Fruit fly (Drosophila melanogaster) whole organism, embryonic: Measurements from ENCODE around the gene CG8837.

ENCODE experiments used
- Antp ChIP-seq: fragments of 200-800 bp; sonication (Bioruptor generic); optimal IDR thresholded peaks from 3 replicates; lab custom pipeline; 2016; ENCODE audit warnings: missing biosample characterization, missing genetic modification characterization
- B-H2 ChIP-seq: fragments of 200-800 bp; sonication (Bioruptor generic); optimal IDR thresholded peaks from 2 replicates; lab custom pipeline; 2018; ENCODE audit warnings: missing biosample characterization, mild to moderate bottlenecking, missing genetic modification characterization
- CG10543 ChIP-seq: fragments of 200-800 bp; sonication (Bioruptor generic); optimal IDR thresholded peaks from 3 replicates; lab custom pipeline; 2017; ENCODE audit warnings: missing biosample characterization, mild to moderate bottlenecking, missing genetic modification characterization, moderate library complexity
- CG11085 ChIP-seq: fragments of 200-800 bp; sonication (Bioruptor generic); IDR thresholded peaks from 2 replicates; pipeline ENCODE4 v1.3.6; 2022; ENCODE audit warnings: missing biosample characterization, missing genetic modification characterization
- CG11723 ChIP-seq: fragments of 200-800 bp; sonication (Bioruptor generic); optimal IDR thresholded peaks from 2 replicates; lab custom pipeline; 2017; ENCODE audit warnings: missing biosample characterization, mild to moderate bottlenecking, missing genetic modification characterization
- CG13123 ChIP-seq: fragments of 200-800 bp; sonication (Bioruptor generic); optimal IDR thresholded peaks from 2 replicates; lab custom pipeline; 2016; ENCODE audit warnings: missing biosample characterization, missing genetic modification characterization
- CG14860 ChIP-seq: fragments of 200-800 bp; sonication (Bioruptor generic); IDR thresholded peaks from 3 replicates; pipeline ENCODE4 v1.3.6; 2022; ENCODE audit warnings: missing biosample characterization, missing genetic modification characterization; ENCODE audit not compliant: partially characterized antibody
- CG15011 ChIP-seq: fragments of 200-800 bp; sonication (Bioruptor generic); optimal IDR thresholded peaks from 3 replicates; lab custom pipeline; 2018; ENCODE audit warnings: missing biosample characterization, mild to moderate bottlenecking, missing genetic modification characterization
- CG17568 ChIP-seq: fragments of 200-800 bp; sonication (Bioruptor generic); optimal IDR thresholded peaks from 2 replicates; lab custom pipeline; 2018; ENCODE audit warnings: missing biosample characterization, mild to moderate bottlenecking, missing genetic modification characterization, moderate library complexity
- CG1832 ChIP-seq: fragments of 200-800 bp; sonication (Bioruptor generic); optimal IDR thresholded peaks from 2 replicates; lab custom pipeline; 2017; ENCODE audit warnings: missing biosample characterization, mild to moderate bottlenecking, missing genetic modification characterization, inconsistent platforms
- CG2678 ChIP-seq: fragments of 200-800 bp; sonication (Bioruptor generic); optimal IDR thresholded peaks from 3 replicates; lab custom pipeline; 2019; ENCODE audit warnings: missing biosample characterization, mild to moderate bottlenecking, missing genetic modification characterization, moderate library complexity
- CG2889 ChIP-seq: fragments of 200-800 bp; sonication (Bioruptor generic); IDR thresholded peaks from 3 replicates; pipeline ENCODE4 v1.3.6; 2022; ENCODE audit warnings: missing biosample characterization, missing genetic modification characterization
- CG30020 ChIP-seq: fragments of 200-800 bp; optimal IDR thresholded peaks from 2 replicates; lab custom pipeline; 2019; ENCODE audit warnings: missing biosample characterization, mild to moderate bottlenecking, missing genetic modification characterization, moderate library complexity
- CG4404 ChIP-seq: fragments of 200-800 bp; sonication (Bioruptor generic); IDR thresholded peaks from 2 replicates; pipeline ENCODE4 v1.3.6; 2022; ENCODE audit warnings: missing biosample characterization, missing genetic modification characterization
- CG7372 ChIP-seq: fragments of 200-800 bp; sonication (Bioruptor generic); IDR thresholded peaks from 2 replicates; pipeline ENCODE4 v1.3.6; 2022; ENCODE audit warnings: missing biosample characterization, missing genetic modification characterization
- CG7556 ChIP-seq: fragments of 200-800 bp; sonication (Bioruptor generic); optimal IDR thresholded peaks from 2 replicates; lab custom pipeline; 2017; ENCODE audit warnings: missing biosample characterization, mild to moderate bottlenecking, missing genetic modification characterization
- CG7745 ChIP-seq: fragments of 200-800 bp; sonication (Bioruptor generic); optimal IDR thresholded peaks from 2 replicates; lab custom pipeline; 2018; ENCODE audit warnings: missing biosample characterization, mild to moderate bottlenecking, missing genetic modification characterization, moderate library complexity
- CG8290 ChIP-seq, 3 experiments: fragments of 200-800 bp; sonication (Bioruptor generic); optimal IDR thresholded peaks; 2 replicates each; lab custom pipeline; 2016 to 2019; ENCODE audit warnings: missing biosample characterization in 3 of 3, missing genetic modification characterization in 3 of 3, mild to moderate bottlenecking in 2 of 3, moderate library complexity in 1 of 3
- CoRest ChIP-seq: fragments of 200-800 bp; sonication (Bioruptor generic); optimal IDR thresholded peaks from 3 replicates; lab custom pipeline; 2018; ENCODE audit warnings: missing biosample characterization, mild to moderate bottlenecking, missing genetic modification characterization, moderate library complexity
- Dfd ChIP-seq, 2 experiments: fragments of >200 bp; optimal IDR thresholded peaks; 2 replicates each; lab custom pipeline; 2017; ENCODE audit warnings: missing biosample characterization in 2 of 2, missing genetic modification characterization in 2 of 2
- Hr39 ChIP-seq: fragments of >200 bp; optimal IDR thresholded peaks from 2 replicates; lab custom pipeline; 2017
- Hsf ChIP-seq: fragments of 200-800 bp; sonication (Bioruptor generic); optimal IDR thresholded peaks from 3 replicates; lab custom pipeline; 2016; ENCODE audit warnings: missing biosample characterization, missing genetic modification characterization
- Lim3 ChIP-seq: fragments of 200-800 bp; sonication (Bioruptor generic); IDR thresholded peaks from 2 replicates; pipeline ENCODE4 v1.3.6; 2022; ENCODE audit warnings: missing biosample characterization, missing genetic modification characterization
- Mad ChIP-seq: fragments of 200-800 bp; sonication (Bioruptor generic); optimal IDR thresholded peaks from 2 replicates; lab custom pipeline; 2016; ENCODE audit warnings: missing biosample characterization, missing genetic modification characterization
- NfI ChIP-seq: fragments of 200-800 bp; sonication (Bioruptor generic); optimal IDR thresholded peaks from 3 replicates; lab custom pipeline; 2018; ENCODE audit warnings: missing biosample characterization, mild to moderate bottlenecking, missing genetic modification characterization, moderate library complexity
- PHDP ChIP-seq: fragments of 200-800 bp; sonication (Bioruptor generic); optimal IDR thresholded peaks from 3 replicates; lab custom pipeline; 2018; ENCODE audit warnings: missing biosample characterization, mild to moderate bottlenecking, missing genetic modification characterization, moderate library complexity
- Sin3A ChIP-seq: fragments of >200 bp; optimal IDR thresholded peaks from 2 replicates; lab custom pipeline; 2018
- az2 ChIP-seq: fragments of 200-800 bp; sonication (Bioruptor generic); optimal IDR thresholded peaks from 3 replicates; lab custom pipeline; 2016; ENCODE audit warnings: missing biosample characterization, missing genetic modification characterization
- bsh ChIP-seq, 2 experiments: fragments of 200-800 bp; sonication (Bioruptor generic); optimal IDR thresholded peaks; 2 replicates each; lab custom pipeline; 2017 to 2018; ENCODE audit warnings: mild to moderate bottlenecking in 2 of 2, missing biosample characterization in 2 of 2, missing genetic modification characterization in 2 of 2, moderate library complexity in 1 of 2
- cato ChIP-seq: fragments of 200-800 bp; sonication (Bioruptor generic); optimal IDR thresholded peaks from 2 replicates; lab custom pipeline; 2016; ENCODE audit warnings: missing biosample characterization, missing genetic modification characterization, borderline replicate concordance
- chn ChIP-seq: fragments of 200-800 bp; sonication (Bioruptor generic); optimal IDR thresholded peaks from 2 replicates; lab custom pipeline; 2016; ENCODE audit warnings: missing biosample characterization, missing genetic modification characterization
- esg ChIP-seq: fragments of 200-800 bp; sonication (Bioruptor generic); conservative IDR thresholded peaks from 2 replicates; pipeline ENCODE4 v1.3.6; 2022; ENCODE audit warnings: missing biosample characterization, missing genetic modification characterization
- exex ChIP-seq: fragments of 200-800 bp; sonication (Bioruptor generic); optimal IDR thresholded peaks from 4 replicates; lab custom pipeline; 2018; ENCODE audit warnings: missing biosample characterization, mild to moderate bottlenecking, missing genetic modification characterization, moderate library complexity
- fd96Cb ChIP-seq: fragments of 200-800 bp; sonication (Bioruptor generic); optimal IDR thresholded peaks from 2 replicates; lab custom pipeline; 2018; ENCODE audit warnings: missing biosample characterization, mild to moderate bottlenecking, missing genetic modification characterization, moderate library complexity
- ftz-f1 ChIP-seq: fragments of 200-800 bp; sonication (Bioruptor generic); optimal IDR thresholded peaks from 2 replicates; lab custom pipeline; 2016; ENCODE audit warnings: missing biosample characterization, missing genetic modification characterization
- hth ChIP-seq: fragments of >200 bp; optimal IDR thresholded peaks from 2 replicates; lab custom pipeline; 2017; ENCODE audit warnings: inconsistent platforms
- inv ChIP-seq: fragments of 200-800 bp; sonication (Bioruptor generic); IDR thresholded peaks from 2 replicates; pipeline ENCODE4 v1.3.6; 2022; ENCODE audit warnings: missing biosample characterization, missing genetic modification characterization; ENCODE audit not compliant: partially characterized antibody
- jing ChIP-seq: fragments of 200-800 bp; sonication (Bioruptor generic); optimal IDR thresholded peaks from 2 replicates; lab custom pipeline; 2018; ENCODE audit warnings: missing biosample characterization, mild to moderate bottlenecking, missing genetic modification characterization
- kay ChIP-seq: fragments of 200-800 bp; sonication (Bioruptor generic); optimal IDR thresholded peaks from 2 replicates; lab custom pipeline; 2016; ENCODE audit warnings: missing biosample characterization, missing genetic modification characterization
- lmd ChIP-seq: fragments of 200-800 bp; sonication (Bioruptor generic); IDR thresholded peaks from 2 replicates; pipeline ENCODE4 v1.3.6; 2022; ENCODE audit warnings: missing biosample characterization, missing genetic modification characterization
- lola ChIP-seq, 3 experiments: fragments of >200 bp in 2 of 3; fragments of 200-800 bp in 1 of 3; sonication (Bioruptor generic) in 1 of 3; optimal IDR thresholded peaks; 2 replicates each; lab custom pipeline; 2017 to 2019; ENCODE audit warnings: missing biosample characterization in 3 of 3, missing genetic modification characterization in 3 of 3, mild to moderate bottlenecking in 1 of 3, moderate library complexity in 1 of 3
- pum ChIP-seq: fragments of 200-800 bp; sonication (Bioruptor generic); optimal IDR thresholded peaks from 2 replicates; lab custom pipeline; 2016; ENCODE audit warnings: missing biosample characterization, missing genetic modification characterization
- pzg ChIP-seq: fragments of 200-800 bp; sonication (Bioruptor generic); optimal IDR thresholded peaks from 3 replicates; lab custom pipeline; 2018; ENCODE audit warnings: missing biosample characterization, mild to moderate bottlenecking, missing genetic modification characterization, moderate library complexity
- row ChIP-seq: fragments of 200-800 bp; sonication (Bioruptor generic); IDR thresholded peaks from 3 replicates; pipeline ENCODE4 v1.3.6; 2022; ENCODE audit warnings: missing biosample characterization, missing genetic modification characterization
- schlank ChIP-seq: fragments of 200-800 bp; sonication (Bioruptor generic); optimal IDR thresholded peaks from 2 replicates; lab custom pipeline; 2018; ENCODE audit warnings: missing biosample characterization, mild to moderate bottlenecking, missing genetic modification characterization
- toy ChIP-seq: fragments of 200-800 bp; sonication (Bioruptor generic); IDR thresholded peaks from 2 replicates; pipeline ENCODE4 v1.3.6; 2022; ENCODE audit warnings: missing biosample characterization, missing genetic modification characterization
- trem ChIP-seq: fragments of 200-800 bp; optimal IDR thresholded peaks from 3 replicates; lab custom pipeline; 2019; ENCODE audit warnings: missing biosample characterization, mild to moderate bottlenecking, missing genetic modification characterization, moderate library complexity
- trh ChIP-seq: fragments of 200-800 bp; sonication (Bioruptor generic); optimal IDR thresholded peaks from 2 replicates; lab custom pipeline; 2016; ENCODE audit warnings: missing biosample characterization, missing genetic modification characterization
- wek ChIP-seq: fragments of 200-800 bp; sonication (Bioruptor generic); optimal IDR thresholded peaks from 3 replicates; lab custom pipeline; 2018; ENCODE audit warnings: missing biosample characterization, mild to moderate bottlenecking, missing genetic modification characterization, moderate library complexity
- yki ChIP-seq: fragments of >200 bp; optimal IDR thresholded peaks from 3 replicates; lab custom pipeline; 2018

Gene CG8837

dm6 chr2L:3323319-3324287, 3.6 kb downstream of the CG8837 start, which contains the start of gene CG33281 (continued):
- no peak for TF ChIP-seq CG14860
- TF ChIP-seq Mad (GFP tag; lab: Kevin White, UChicago): no peak
- TF ChIP-seq az2 (GFP tag; lab: Kevin White, UChicago): no peak
- TF ChIP-seq CG10543 (GFP tag; lab: Kevin White, UChicago): peak; percentile 42
- TF ChIP-seq cato: no peak
- TF ChIP-seq CG11085: no peak
- peak; percentile 68 for TF ChIP-seq CG15011 (GFP tag; lab: Kevin White, UChicago)
- no peak for TF ChIP-seq CG7745 (tag; lab: Kevin White, UChicago)
- TF ChIP-seq trh: no peak
- TF ChIP-seq NfI (GFP tag; lab: Kevin White, UChicago): no peak
- no peak for TF ChIP-seq CG17568 (GFP tag; lab: Kevin White, UChicago)
- TF ChIP-seq lola (GFP tag; optimal IDR thresholded peaks at IDR 0.05; lab: Kevin White, UChicago): no peak
- TF ChIP-seq yki (lab: Kevin White, UChicago): no peak
- no peak for TF ChIP-seq B-H2 (GFP tag; lab: Kevin White, UChicago)
- no peak for TF ChIP-seq pum (GFP tag; lab: Kevin White, UChicago)
- TF ChIP-seq CG7372 (GFP tag; lab: Robert Waterston, UW): no peak
- no peak for TF ChIP-seq inv
- no peak for TF ChIP-seq bsh (GFP tag; optimal IDR thresholded peaks at IDR 0.05; lab: Kevin White, UChicago)
- TF ChIP-seq ftz-f1: no peak
- no peak for TF ChIP-seq jing (GFP tag; lab: Kevin White, UChicago)
- no peak for TF ChIP-seq CG2889 (GFP tag; lab: Robert Waterston, UW)
- TF ChIP-seq Hr39 (lab: Kevin White, UChicago): no peak
- TF ChIP-seq row (GFP tag; lab: Robert Waterston, UW): no peak
- TF ChIP-seq CG1832: no peak
- TF ChIP-seq Hsf (GFP tag; lab: Kevin White, UChicago): no peak
- no peak for TF ChIP-seq chn
- TF ChIP-seq fd96Cb (tag; lab: Kevin White, UChicago): no peak
- TF ChIP-seq CG8290 (GFP tag; optimal IDR thresholded peaks at IDR 0.05; lab: Kevin White, UChicago): no peak
- TF ChIP-seq CG8290 (tag; optimal IDR thresholded peaks at IDR 0.05; lab: Kevin White, UChicago): no peak
- no peak for TF ChIP-seq Lim3 (GFP tag; lab: Robert Waterston, UW)
- no peak for TF ChIP-seq CG7556 (GFP tag; lab: Kevin White, UChicago)
- no peak for TF ChIP-seq CoRest (tag; lab: Kevin White, UChicago)
- TF ChIP-seq Sin3A (lab: Kevin White, UChicago): no peak
- TF ChIP-seq esg (GFP tag; lab: Robert Waterston, UW): no peak
- no peak for TF ChIP-seq pzg
- TF ChIP-seq trem (tag; lab: Kevin White, UChicago): no peak
- TF ChIP-seq CG11723: no peak
- TF ChIP-seq wek (GFP tag; lab: Kevin White, UChicago): no peak
- no peak for TF ChIP-seq hth
- TF ChIP-seq Antp: no peak
- TF ChIP-seq Dfd (GFP tag; optimal IDR thresholded peaks at IDR 0.05; lab: Kevin White, UChicago): no peak
- TF ChIP-seq CG2678 (tag; lab: Kevin White, UChicago): peak; percentile 83
- TF ChIP-seq toy (GFP tag; lab: Robert Waterston, UW): no peak
- no peak for TF ChIP-seq schlank (tag; lab: Kevin White, UChicago)
- TF ChIP-seq lmd: no peak
- no peak for TF ChIP-seq CG30020
- TF ChIP-seq kay: no peak
- TF ChIP-seq CG13123 (GFP tag; lab: Kevin White, UChicago): no peak
- peak; percentile 4 for TF ChIP-seq PHDP
- peak; percentile 35 for TF ChIP-seq exex (tag; lab: Kevin White, UChicago)
- no peak for TF ChIP-seq CG4404 (GFP tag; lab: Robert Waterston, UW)
